Fruit fly (Drosophila melanogaster) S2 (cell line): ENCODE results near the gene snsl.

Experiments used
- CG8478 ChIP-seq: fragments of >200 bp; optimal IDR thresholded peaks from 2 replicates; lab custom pipeline; 2018
- CTCF ChIP-seq, 2 experiments: fragments of >200 bp; optimal IDR thresholded peaks; 2 replicates each; lab custom pipeline; 2018

DNA sequence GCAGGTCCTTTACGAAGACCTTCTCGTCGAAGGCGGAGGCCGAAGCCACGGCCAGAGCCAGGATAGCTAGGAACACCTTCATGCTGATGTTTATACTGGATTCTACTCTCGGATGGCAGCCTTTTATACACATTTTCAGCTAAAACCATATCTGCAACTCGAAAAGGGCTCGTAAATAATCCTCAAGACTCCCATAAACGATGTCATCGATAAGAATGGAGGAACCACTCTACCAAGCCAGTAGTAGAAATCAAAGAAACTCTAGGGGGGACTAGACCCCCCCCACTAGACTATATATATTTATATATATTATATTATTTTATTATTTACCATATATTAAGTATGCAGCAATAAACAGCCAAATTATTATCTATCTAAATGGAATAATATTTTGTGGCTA lies 44.1 kb upstream of the snsl start, which contains the start of gene Jon25Biii:
- TF ChIP-seq CG8478 (lab: Kevin White, UChicago) (no peak), CTCF (optimal IDR thresholded peaks at IDR 0.05; lab: Kevin White, UChicago) (no peak)
